Worm (Caenorhabditis elegans) whole organism, young adult: ENCODE measurements around the gene srh-69.

Source experiments
- B0261.1 ChIP-seq: sonication (generic microtip); optimal IDR thresholded peaks from 2 replicates; lab custom pipeline; 2016; ENCODE audit warnings: mild to moderate bottlenecking, missing genetic modification characterization, moderate library complexity, missing compliant biosample characterization
- B0336.3 ChIP-seq: fragments of 200-800 bp; sonication (Bioruptor generic); IDR thresholded peaks from 2 replicates; pipeline ENCODE4 v1.3.6; 2022; ENCODE audit warnings: missing genetic modification characterization, missing compliant biosample characterization
- C06A6.2 ChIP-seq: fragments of 200-800 bp; sonication (Bioruptor generic); conservative IDR thresholded peaks from 2 replicates; pipeline ENCODE4 v1.3.6; 2022; ENCODE audit warnings: missing genetic modification characterization, missing compliant biosample characterization
- C17E4.6 ChIP-seq: fragments of 200-800 bp; sonication (Bioruptor generic); IDR thresholded peaks from 2 replicates; pipeline ENCODE4 v1.3.6; 2022; ENCODE audit warnings: missing genetic modification reagents, missing genetic modification characterization, missing compliant biosample characterization
- D2030.7 ChIP-seq: fragments of 200-800 bp; sonication (Bioruptor generic); IDR thresholded peaks from 2 replicates; pipeline ENCODE4 v1.3.6; 2022; ENCODE audit warnings: missing genetic modification reagents, missing genetic modification characterization, missing compliant biosample characterization
- F10E7.11 ChIP-seq: sonication (generic microtip); optimal IDR thresholded peaks from 2 replicates; lab custom pipeline; 2017; ENCODE audit warnings: mild to moderate bottlenecking, missing genetic modification characterization, moderate library complexity, missing compliant biosample characterization
- F23B12.7 ChIP-seq: sonication (generic microtip); optimal IDR thresholded peaks from 2 replicates; lab custom pipeline; 2017; ENCODE audit warnings: missing genetic modification characterization, mild to moderate bottlenecking, missing compliant biosample characterization, antibody characterized with exemption, moderate library complexity; ENCODE audit not compliant: insufficient read depth
- F52B5.7 ChIP-seq: sonication (generic microtip); optimal IDR thresholded peaks from 2 replicates; lab custom pipeline; 2016; ENCODE audit warnings: mild to moderate bottlenecking, missing genetic modification characterization, missing compliant biosample characterization
- K12H6.12 ChIP-seq: fragments of 200-800 bp; sonication (Bioruptor generic); optimal IDR thresholded peaks from 2 replicates; lab custom pipeline; 2018; ENCODE audit warnings: mild to moderate bottlenecking, missing genetic modification characterization, missing compliant biosample characterization
- T26A5.8 ChIP-seq: sonication (generic microtip); optimal IDR thresholded peaks from 2 replicates; lab custom pipeline; 2016; ENCODE audit warnings: missing genetic modification characterization, missing compliant biosample characterization
- Y67H2A.10 ChIP-seq: fragments of 200-800 bp; sonication (Bioruptor generic); conservative IDR thresholded peaks from 2 replicates; pipeline ENCODE4 v1.3.6; 2022; ENCODE audit warnings: missing genetic modification reagents, missing genetic modification characterization, missing compliant biosample characterization
- ZK185.1 ChIP-seq: sonication (generic microtip); optimal IDR thresholded peaks from 2 replicates; lab custom pipeline; 2016; ENCODE audit warnings: mild to moderate bottlenecking, missing genetic modification characterization, missing compliant biosample characterization; ENCODE audit not compliant: poor library complexity, severe bottlenecking
- akir-1 ChIP-seq: fragments of 200-800 bp; sonication (Bioruptor generic); optimal IDR thresholded peaks from 2 replicates; lab custom pipeline; 2018; ENCODE audit warnings: mild to moderate bottlenecking, missing genetic modification characterization, moderate library complexity, missing compliant biosample characterization
- aptf-2 ChIP-seq: fragments of 200-800 bp; sonication (Bioruptor generic); conservative IDR thresholded peaks from 2 replicates; pipeline ENCODE4 v1.3.6; 2022; ENCODE audit warnings: missing genetic modification reagents, missing genetic modification characterization, missing compliant biosample characterization
- aptf-3 ChIP-seq: fragments of 200-800 bp; sonication (Bioruptor generic); IDR thresholded peaks from 2 replicates; pipeline ENCODE4 v1.3.6; 2022; ENCODE audit warnings: missing genetic modification characterization, missing compliant biosample characterization
- attf-6 ChIP-seq: fragments of 200-800 bp; sonication (Bioruptor generic); IDR thresholded peaks from 2 replicates; pipeline ENCODE4 v1.3.6; 2022; ENCODE audit warnings: missing genetic modification reagents, missing genetic modification characterization, missing compliant biosample characterization
- bed-1 ChIP-seq: fragments of 200-800 bp; sonication (Bioruptor generic); IDR thresholded peaks from 2 replicates; pipeline ENCODE4 v1.3.6; 2022; ENCODE audit warnings: missing genetic modification reagents, missing genetic modification characterization, missing compliant biosample characterization
- cebp-1 ChIP-seq, 2 experiments: fragments of 200-800 bp in 1 of 2; sonication (Bioruptor generic) in 1 of 2; sonication (generic microtip) in 1 of 2; IDR thresholded peaks in 1 of 2; optimal IDR thresholded peaks in 1 of 2; 2 replicates each; pipeline versions ENCODE4 v1.3.6 to Lab custom; 2017 to 2022; ENCODE audit warnings: missing compliant biosample characterization in 2 of 2, missing genetic modification characterization in 2 of 2, mild to moderate bottlenecking in 1 of 2, missing genetic modification reagents in 1 of 2, moderate library complexity in 1 of 2
- cebp-2 ChIP-seq: fragments of 200-800 bp; sonication (Bioruptor generic); IDR thresholded peaks from 2 replicates; pipeline ENCODE4 v1.3.6; 2022; ENCODE audit warnings: missing genetic modification characterization, missing compliant biosample characterization
- dox-1 ChIP-seq: fragments of 200-800 bp; sonication (Bioruptor generic); IDR thresholded peaks from 2 replicates; pipeline ENCODE4 v1.3.6; 2022; ENCODE audit warnings: missing genetic modification reagents, missing genetic modification characterization, missing compliant biosample characterization
- dpff-1 ChIP-seq: sonication (generic microtip); optimal IDR thresholded peaks from 2 replicates; lab custom pipeline; 2017; ENCODE audit warnings: mild to moderate bottlenecking, missing genetic modification characterization, missing compliant biosample characterization
- efl-1 ChIP-seq: fragments of 150-350 bp; optimal IDR thresholded peaks from 2 replicates; lab custom pipeline; 2014; ENCODE audit warnings: missing biosample characterization, missing genetic modification reagents, missing genetic modification characterization
- egl-18 ChIP-seq: fragments of 200-800 bp; sonication (Bioruptor generic); IDR thresholded peaks from 2 replicates; pipeline ENCODE4 v1.3.6; 2022; ENCODE audit warnings: missing genetic modification reagents, missing genetic modification characterization, missing compliant biosample characterization
- egl-44 ChIP-seq: fragments of 200-800 bp; sonication (Bioruptor generic); IDR thresholded peaks from 2 replicates; pipeline ENCODE4 v1.3.6; 2022; ENCODE audit warnings: missing genetic modification reagents, missing genetic modification characterization, missing compliant biosample characterization
- hlh-26 ChIP-seq: fragments of 200-800 bp; sonication (Bioruptor generic); conservative IDR thresholded peaks from 2 replicates; pipeline ENCODE4 v1.3.6; 2022; ENCODE audit warnings: missing genetic modification reagents, missing genetic modification characterization, missing compliant biosample characterization
- let-526 ChIP-seq: fragments of 200-800 bp; sonication (Bioruptor generic); IDR thresholded peaks from 2 replicates; pipeline ENCODE4 v1.3.6; 2022; ENCODE audit warnings: missing genetic modification reagents, missing genetic modification characterization, missing compliant biosample characterization
- lin-35 ChIP-seq, 3 experiments: fragments of 150-350 bp in 2 of 3; sonication (generic microtip) in 1 of 3; optimal IDR thresholded peaks; 2 replicates each; lab custom pipeline; 2014 to 2018; ENCODE audit warnings: missing biosample characterization in 3 of 3, missing genetic modification characterization in 3 of 3, missing genetic modification reagents in 3 of 3
- lin-40 ChIP-seq: sonication (generic microtip); optimal IDR thresholded peaks from 2 replicates; lab custom pipeline; 2016; ENCODE audit warnings: missing genetic modification characterization, mild to moderate bottlenecking, missing compliant biosample characterization, missing genotype, missing genetic modification reagents
- lin-54 ChIP-seq: fragments of 200-800 bp; sonication (Bioruptor generic); optimal IDR thresholded peaks from 2 replicates; lab custom pipeline; 2018; ENCODE audit warnings: mild to moderate bottlenecking, missing genetic modification characterization, missing compliant biosample characterization
- madf-3 ChIP-seq: fragments of 200-800 bp; sonication (Bioruptor generic); IDR thresholded peaks from 2 replicates; pipeline ENCODE4 v1.3.6; 2022; ENCODE audit warnings: missing genetic modification reagents, missing genetic modification characterization, missing compliant biosample characterization
- mcd-1 ChIP-seq: fragments of 200-800 bp; sonication (Bioruptor generic); IDR thresholded peaks from 2 replicates; pipeline ENCODE4 v1.3.6; 2022; ENCODE audit warnings: missing genetic modification reagents, missing genetic modification characterization, missing compliant biosample characterization
- nhr-80 ChIP-seq: sonication (generic microtip); optimal IDR thresholded peaks from 2 replicates; lab custom pipeline; 2016; ENCODE audit warnings: missing genetic modification characterization, missing compliant biosample characterization
- nhr-90 ChIP-seq: sonication (generic microtip); optimal IDR thresholded peaks from 2 replicates; lab custom pipeline; 2016; ENCODE audit warnings: missing genotype, mild to moderate bottlenecking, missing genetic modification characterization, missing compliant biosample characterization
- pbrm-1 ChIP-seq: fragments of 200-800 bp; sonication (Bioruptor generic); IDR thresholded peaks from 2 replicates; pipeline ENCODE4 v1.3.6; 2022; ENCODE audit warnings: missing genetic modification reagents, missing genetic modification characterization, missing compliant biosample characterization
- sdz-38 ChIP-seq: sonication (generic microtip); optimal IDR thresholded peaks from 2 replicates; lab custom pipeline; 2016; ENCODE audit warnings: missing genotype, missing genetic modification characterization, missing compliant biosample characterization
- snpc-1.1 ChIP-seq: sonication (generic microtip); optimal IDR thresholded peaks from 2 replicates; lab custom pipeline; 2017; ENCODE audit warnings: missing genetic modification characterization, mild to moderate bottlenecking, missing compliant biosample characterization, antibody characterized with exemption, moderate library complexity, missing genotype, missing genetic modification reagents; ENCODE audit not compliant: insufficient read depth
- tbx-9 ChIP-seq: sonication (generic microtip); optimal IDR thresholded peaks from 2 replicates; lab custom pipeline; 2016; ENCODE audit warnings: borderline replicate concordance, missing genetic modification characterization, inconsistent platforms, missing compliant biosample characterization
- tlf-1 ChIP-seq: fragments of 200-800 bp; sonication (Bioruptor generic); optimal IDR thresholded peaks from 2 replicates; lab custom pipeline; 2018; ENCODE audit warnings: mild to moderate bottlenecking, missing genetic modification characterization, missing compliant biosample characterization
- unc-130 ChIP-seq: sonication (generic microtip); optimal IDR thresholded peaks from 2 replicates; lab custom pipeline; 2016; ENCODE audit warnings: missing genetic modification reagents, missing genetic modification characterization, missing compliant biosample characterization
- zfh-2 ChIP-seq: fragments of 200-800 bp; sonication (Bioruptor generic); conservative IDR thresholded peaks from 2 replicates; pipeline ENCODE4 v1.3.6; 2022; ENCODE audit warnings: missing genetic modification reagents, missing genetic modification characterization, missing compliant biosample characterization
- ztf-18 ChIP-seq: sonication (generic microtip); optimal IDR thresholded peaks from 2 replicates; lab custom pipeline; 2016; ENCODE audit warnings: missing genotype, mild to moderate bottlenecking, missing genetic modification characterization, missing compliant biosample characterization
- ztf-25 ChIP-seq: fragments of 200-800 bp; sonication (Bioruptor generic); IDR thresholded peaks from 2 replicates; pipeline ENCODE4 v1.3.6; 2022; ENCODE audit warnings: missing genetic modification reagents, missing genetic modification characterization, missing compliant biosample characterization
- ztf-28 ChIP-seq: fragments of 200-800 bp; sonication (Bioruptor generic); IDR thresholded peaks from 2 replicates; pipeline ENCODE4 v1.3.6; 2022; ENCODE audit warnings: missing genetic modification reagents, missing genetic modification characterization, missing compliant biosample characterization
- ztf-6 ChIP-seq: fragments of 200-800 bp; sonication (Bioruptor generic); IDR thresholded peaks from 2 replicates; pipeline ENCODE4 v1.3.6; 2022; ENCODE audit warnings: missing genetic modification reagents, missing genetic modification characterization, missing compliant biosample characterization

srh-69 gene

ce11 chrII:12502784-12503183, 11.7 kb downstream of the srh-69 start, which contains the start of gene ador-1:
TSS of gene ador-1 (minus strand) at chrII:12502884.
- TF ChIP-seq dox-1 (no peak), lin-40 (tag; lab: Kevin White, UChicago) (no peak), C06A6.2 (GFP tag; lab: Robert Waterston, UW) (no peak), dpff-1 (tag; lab: Kevin White, UChicago) (no peak), nhr-80 (no peak), hlh-26 (GFP tag; lab: Robert Waterston, UW) (no peak), F10E7.11 (tag; lab: Kevin White, UChicago) (no peak), F23B12.7 (tag; lab: Kevin White, UChicago) (no peak), bed-1 (GFP tag; lab: Robert Waterston, UW) (no peak), pbrm-1 (GFP tag; lab: Robert Waterston, UW) (no peak), B0336.3 (GFP tag; lab: Robert Waterston, UW) (no peak), let-526 (GFP tag; lab: Robert Waterston, UW) (no peak), lin-35 (GFP tag; optimal IDR thresholded peaks at IDR 0.05; lab: Kevin White, UChicago) (no peak)

- no peak for TF ChIP-seq unc-130 (GFP tag; lab: Kevin White, UChicago)
- peak; percentile 42; the same call in 1 of the 2 replicates for TF ChIP-seq zfh-2 (GFP tag; lab: Robert Waterston, UW)
These were observed 14.6 kb downstream of the srh-69 start for ce11 chrII:12499969-12500368.

ce11 chrII:12496981-12497380, 17.5 kb downstream of the srh-69 start, which contains the start of gene T21B4.3:
TSS of gene T21B4.3 (minus strand) at chrII:12497081.
- TF ChIP-seq lin-54 (GFP tag; lab: Kevin White, UChicago), result no peak
- TF ChIP-seq ztf-6, result no peak
- no peak for TF ChIP-seq cebp-2 (GFP tag; lab: Robert Waterston, UW)
- TF ChIP-seq aptf-3, result no peak
- TF ChIP-seq F52B5.7, result no peak
- no peak for TF ChIP-seq tbx-9
- no peak for TF ChIP-seq egl-44
- TF ChIP-seq B0261.1 (tag; lab: Kevin White, UChicago), result no peak
- no peak for TF ChIP-seq ztf-18
- TF ChIP-seq T26A5.8, result no peak

- TF ChIP-seq D2030.7 (GFP tag; lab: Robert Waterston, UW), result peak; percentile 83
- TF ChIP-seq ztf-28, result peak; percentile 81
- no peak for TF ChIP-seq ZK185.1 (tag; lab: Kevin White, UChicago)
- no peak for TF ChIP-seq lin-40 (tag; lab: Kevin White, UChicago)
- TF ChIP-seq sdz-38, result no peak
- peak; percentile 23 for TF ChIP-seq K12H6.12
- no peak for TF ChIP-seq akir-1 (GFP tag; lab: Kevin White, UChicago)
- no peak for TF ChIP-seq C17E4.6 (GFP tag; lab: Robert Waterston, UW)
- TF ChIP-seq mcd-1 (GFP tag; lab: Robert Waterston, UW), result peak; percentile 86
- 0 out of 2 replicates have a peak, but pooled peaks have one; percentile 34 for TF ChIP-seq aptf-2 (GFP tag; lab: Robert Waterston, UW)
- 0 out of 2 replicates have a peak, but pooled peaks have one; percentile 50 for TF ChIP-seq egl-18
- TF ChIP-seq madf-3 (GFP tag; lab: Robert Waterston, UW), result peak; percentile 77; the same call in 1 of the 2 replicates
- no peak for TF ChIP-seq cebp-1 (GFP tag; IDR thresholded peaks at IDR 0.05; lab: Robert Waterston, UW)
- peak; percentile 81 for TF ChIP-seq cebp-1 (tag; optimal IDR thresholded peaks at IDR 0.05; lab: Kevin White, UChicago)
- peak; percentile 93 for TF ChIP-seq ztf-25 (GFP tag; lab: Robert Waterston, UW)
- TF ChIP-seq Y67H2A.10, result no peak
- TF ChIP-seq attf-6 (GFP tag; lab: Robert Waterston, UW), result peak; percentile 56; the same call in 1 of the 2 replicates
- TF ChIP-seq nhr-90, result peak; percentile 94
- peak; percentile 90 for TF ChIP-seq snpc-1.1 (tag; lab: Kevin White, UChicago)
- TF ChIP-seq efl-1 (GFP tag; lab: Kevin White, UChicago), result peak; percentile 26
- peak; percentile 81 for TF ChIP-seq ztf-6
- peak; percentile 57 for TF ChIP-seq tlf-1 (GFP tag; lab: Kevin White, UChicago)
These were observed 19.9 kb downstream of the srh-69 start, which contains the start of gene col-85 for ce11 chrII:12494556-12495131. TSS of gene col-85 (minus strand) at chrII:12495095.
